Fruit fly (Drosophila melanogaster): ENCODE measurements around the gene GstT3.
"Not testable (repeated sequence)": the region's sequence is repeated elsewhere in the genome, so short reads cannot be mapped to it uniquely, and the experiment has no call there.

GstT3 gene

dm6 chrX:20467155-20467554 is at the start of gene GstT3:
Gene GstT3 (plus strand): TSS chrX:20467455.
- TF ChIP-seq Dll (optimal IDR thresholded peaks at IDR 0.05) = no peak

- TF ChIP-seq CG8478 (optimal IDR thresholded peaks at IDR 0.05) (no peak), usp (GFP tag; optimal IDR thresholded peaks at IDR 0.05) (no peak), Dll (optimal IDR thresholded peaks at IDR 0.05) (no peak), psq (optimal IDR thresholded peaks at IDR 0.05) (no peak), EcR (GFP tag; optimal IDR thresholded peaks at IDR 0.05) (no peak), pan (optimal IDR thresholded peaks at IDR 0.05) (no peak)
Measured at dm6 chrX:20418864-20419263, 48.4 kb upstream of the GstT3 start, which contains the start of gene Obp19c. Gene Obp19c (minus strand): TSS chrX:20418964.

- TF ChIP-seq usp (GFP tag; optimal IDR thresholded peaks at IDR 0.05) = no peak
- no peak for TF ChIP-seq CG8478 (optimal IDR thresholded peaks at IDR 0.05)
- TF ChIP-seq Dll (optimal IDR thresholded peaks at IDR 0.05) = no peak
Measured at dm6 chrX:20419313-20419712, 47.9 kb upstream of the GstT3 start, which contains the start of gene Obp19d. Gene Obp19d (plus strand): TSS chrX:20419613.

- TF ChIP-seq pan (optimal IDR thresholded peaks at IDR 0.05) (no peak), psq (optimal IDR thresholded peaks at IDR 0.05) (no peak)
Measured at dm6 chrX:20423158-20423557, 44.1 kb upstream of the GstT3 start.

- TF ChIP-seq usp (GFP tag; optimal IDR thresholded peaks at IDR 0.05) (no peak), CG8478 (optimal IDR thresholded peaks at IDR 0.05) (no peak), pan (optimal IDR thresholded peaks at IDR 0.05) (no peak), Dll (optimal IDR thresholded peaks at IDR 0.05) (no peak), EcR (GFP tag; optimal IDR thresholded peaks at IDR 0.05) (no peak)
Measured at dm6 chrX:20423747-20424165, 43.5 kb upstream of the GstT3 start, which contains the start of the genes Pp4-19C and cactin. Gene Pp4-19C (minus strand): TSS chrX:20424002. Gene cactin (plus strand): TSS chrX:20424069.

- no peak for TF ChIP-seq usp (GFP tag; optimal IDR thresholded peaks at IDR 0.05)
Measured at dm6 chrX:20426818-20427217, 40.4 kb upstream of the GstT3 start, which contains the start of gene CG15456. Gene CG15456 (minus strand): TSS chrX:20427042.

dm6 chrX:20429482-20430204 is 37.6 kb upstream of the GstT3 start, which contains the start of the genes CG11710 and mal:
Gene CG11710 (minus strand): TSS chrX:20429673.
Gene mal (plus strand): TSS chrX:20429675.
- TF ChIP-seq psq (optimal IDR thresholded peaks at IDR 0.05) (no peak), Dll (optimal IDR thresholded peaks at IDR 0.05) (no peak), CG8478 (optimal IDR thresholded peaks at IDR 0.05) (no peak), EcR (GFP tag; optimal IDR thresholded peaks at IDR 0.05) (no peak)

- TF ChIP-seq psq (optimal IDR thresholded peaks at IDR 0.05) (no peak), Dll (optimal IDR thresholded peaks at IDR 0.05) (no peak), usp (GFP tag; optimal IDR thresholded peaks at IDR 0.05) (no peak)
Measured at dm6 chrX:20433345-20434332, 33.6 kb upstream of the GstT3 start, which contains the start of gene CG1695. Gene CG1695 (plus strand): TSS chrX:20433950.

- TF ChIP-seq pan (optimal IDR thresholded peaks at IDR 0.05) (no peak), CG8478 (optimal IDR thresholded peaks at IDR 0.05) (no peak), Dll (optimal IDR thresholded peaks at IDR 0.05) (no peak), usp (GFP tag; optimal IDR thresholded peaks at IDR 0.05) (no peak), EcR (GFP tag; optimal IDR thresholded peaks at IDR 0.05) (no peak), psq (optimal IDR thresholded peaks at IDR 0.05) (no peak)
Measured at dm6 chrX:20434534-20434933, 32.7 kb upstream of the GstT3 start.

dm6 chrX:20436866-20437265 is 30.4 kb upstream of the GstT3 start:
- TF ChIP-seq pan (optimal IDR thresholded peaks at IDR 0.05) = no peak
- no peak for TF ChIP-seq EcR (GFP tag; optimal IDR thresholded peaks at IDR 0.05)
- no peak for TF ChIP-seq usp (GFP tag; optimal IDR thresholded peaks at IDR 0.05)
- no peak for TF ChIP-seq Dll (optimal IDR thresholded peaks at IDR 0.05)
- no peak for TF ChIP-seq psq (optimal IDR thresholded peaks at IDR 0.05)
- TF ChIP-seq CG8478 (optimal IDR thresholded peaks at IDR 0.05) = no peak

dm6 chrX:20446071-20446470 is 21.2 kb upstream of the GstT3 start, which contains the start of gene CG42578:
Gene CG42578 (plus strand): TSS chrX:20446371.
- TF ChIP-seq EcR (GFP tag; optimal IDR thresholded peaks at IDR 0.05); CG8478 (optimal IDR thresholded peaks at IDR 0.05); pan (optimal IDR thresholded peaks at IDR 0.05): not testable (repeated sequence)

- TF ChIP-seq pan (optimal IDR thresholded peaks at IDR 0.05) = no peak
- TF ChIP-seq psq (optimal IDR thresholded peaks at IDR 0.05) = no peak
- no peak for TF ChIP-seq CG8478 (optimal IDR thresholded peaks at IDR 0.05)
- no peak for TF ChIP-seq EcR (GFP tag; optimal IDR thresholded peaks at IDR 0.05)
- no peak for TF ChIP-seq usp (GFP tag; optimal IDR thresholded peaks at IDR 0.05)
Measured at dm6 chrX:20447865-20448584, 19.2 kb upstream of the GstT3 start.

Data from whole organism.